Worm (Caenorhabditis elegans) whole organism, L4/young adult: ENCODE data around the gene C14B1.8.

Experiments
- W03F9.2 ChIP-seq: fragments of 150-350 bp; optimal IDR thresholded peaks from 2 replicates; lab custom pipeline; 2014; ENCODE audit warnings: missing biosample characterization, missing genetic modification characterization
- dao-5 ChIP-seq: sonication (generic microtip); optimal IDR thresholded peaks from 2 replicates; lab custom pipeline; 2016; ENCODE audit warnings: missing genotype, missing genetic modification characterization, moderate library complexity, missing compliant biosample characterization
- him-1 ChIP-seq: sonication (generic microtip); optimal IDR thresholded peaks from 2 replicates; lab custom pipeline; 2016; ENCODE audit warnings: missing genotype, missing genetic modification reagents, missing genetic modification characterization, missing compliant biosample characterization

DNA sequence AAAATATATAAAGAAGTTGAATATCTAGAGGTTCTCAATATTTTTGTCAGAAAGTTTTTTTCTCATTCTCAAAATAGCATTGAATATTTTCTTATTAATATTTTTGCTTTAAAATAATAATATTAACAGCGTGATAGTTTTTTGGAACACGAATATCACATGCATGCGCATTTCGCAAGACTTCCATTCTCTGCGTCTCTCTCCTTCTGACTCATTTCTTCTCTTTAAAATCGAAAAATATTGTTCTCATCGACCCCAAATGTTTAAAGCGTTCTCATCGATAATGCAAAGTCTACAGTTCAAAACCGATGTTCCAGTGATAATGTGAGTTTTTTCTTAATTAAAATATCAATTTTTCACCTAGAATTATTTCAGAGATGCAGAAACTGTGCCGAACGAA, 16.1 kb downstream of the C14B1.8 start, which contains the start of gene C14B1.3:
- TF ChIP-seq him-1 (tag; lab: Kevin White, UChicago) = no peak
- TF ChIP-seq dao-5 = no peak
- peak; percentile 45 for TF ChIP-seq W03F9.2 (tag; lab: Kevin White, UChicago)
